Fruit fly (Drosophila melanogaster) whole organism: Measurements from ENCODE around the gene CG14210.

Experiments used
- CG8478 ChIP-seq: fragments of >200 bp; optimal IDR thresholded peaks from 2 replicates; lab custom pipeline; 2018; ENCODE audit warnings: inconsistent platforms
- Dll ChIP-seq: fragments of >200 bp; optimal IDR thresholded peaks from 2 replicates; lab custom pipeline; 2017
- EcR ChIP-seq, 2 experiments: fragments of >200 bp; optimal IDR thresholded peaks; 2 replicates each; lab custom pipeline; 2017; ENCODE audit warnings: missing biosample characterization in 2 of 2, missing genetic modification characterization in 2 of 2, missing genetic modification reagents in 2 of 2
- pan ChIP-seq: fragments of >200 bp; optimal IDR thresholded peaks from 2 replicates; lab custom pipeline; 2017
- psq ChIP-seq: fragments of >200 bp; optimal IDR thresholded peaks from 2 replicates; lab custom pipeline; 2017
- usp ChIP-seq: fragments of >200 bp; optimal IDR thresholded peaks from 2 replicates; lab custom pipeline; 2017; ENCODE audit warnings: missing biosample characterization, missing genetic modification characterization, mixed read lengths

Gene CG14210

DNA sequence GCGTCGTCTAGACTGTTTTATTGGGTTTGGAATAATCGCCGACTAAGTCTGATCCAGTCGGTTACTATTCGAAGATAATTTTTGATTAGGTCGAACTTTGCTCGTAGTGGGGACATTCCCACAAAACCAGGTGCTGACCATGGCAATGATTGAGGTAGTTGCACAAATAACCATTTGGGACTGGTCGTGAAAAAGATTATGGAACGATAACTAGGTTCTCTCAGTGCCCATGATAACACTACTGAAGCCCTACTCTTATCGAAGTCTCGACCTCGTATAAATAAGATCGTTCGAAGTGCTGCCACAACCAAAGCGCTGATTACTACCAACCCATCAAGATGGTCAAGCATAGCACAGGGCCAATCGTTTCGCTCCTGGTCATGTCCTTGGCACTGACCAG is 23.7 kb upstream of the CG14210 start, which contains the start of gene CG14205:
Gene CG14205, plus strand, starts transcription at position 301 of the 400 bp plus-strand sequence.
- no peak for TF ChIP-seq psq (lab: Kevin White, UChicago)
- TF ChIP-seq CG8478, result no peak
- TF ChIP-seq EcR (GFP tag; optimal IDR thresholded peaks at IDR 0.05; lab: Kevin White, UChicago), result no peak
- TF ChIP-seq pan (lab: Kevin White, UChicago), result no peak
- TF ChIP-seq usp (GFP tag; lab: Kevin White, UChicago), result no peak
- no peak for TF ChIP-seq Dll

DNA sequence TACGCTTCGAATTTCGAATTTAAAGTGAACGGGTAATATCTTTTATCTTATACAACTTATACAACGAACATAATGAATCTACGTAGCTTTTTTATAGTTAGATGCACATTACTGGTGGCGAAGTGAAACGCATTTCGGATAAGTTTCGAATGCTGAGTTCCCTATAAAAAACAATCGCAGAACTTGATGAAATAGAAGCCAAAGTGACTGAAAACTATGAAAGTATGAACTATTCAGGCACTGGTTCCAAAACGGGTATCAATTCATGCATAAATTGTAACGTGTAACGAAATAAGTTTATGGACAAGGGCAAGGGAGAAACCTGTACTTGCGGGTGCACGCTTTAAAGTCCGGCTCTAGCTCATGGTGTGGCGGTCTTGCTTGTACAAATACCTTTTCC is 20.1 kb upstream of the CG14210 start:
- no peak for TF ChIP-seq Dll
- no peak for TF ChIP-seq CG8478
- TF ChIP-seq EcR (GFP tag; optimal IDR thresholded peaks at IDR 0.05; lab: Kevin White, UChicago), result no peak
- TF ChIP-seq usp (GFP tag; lab: Kevin White, UChicago), result no peak
- no peak for TF ChIP-seq pan (lab: Kevin White, UChicago)
- no peak for TF ChIP-seq psq (lab: Kevin White, UChicago)

DNA sequence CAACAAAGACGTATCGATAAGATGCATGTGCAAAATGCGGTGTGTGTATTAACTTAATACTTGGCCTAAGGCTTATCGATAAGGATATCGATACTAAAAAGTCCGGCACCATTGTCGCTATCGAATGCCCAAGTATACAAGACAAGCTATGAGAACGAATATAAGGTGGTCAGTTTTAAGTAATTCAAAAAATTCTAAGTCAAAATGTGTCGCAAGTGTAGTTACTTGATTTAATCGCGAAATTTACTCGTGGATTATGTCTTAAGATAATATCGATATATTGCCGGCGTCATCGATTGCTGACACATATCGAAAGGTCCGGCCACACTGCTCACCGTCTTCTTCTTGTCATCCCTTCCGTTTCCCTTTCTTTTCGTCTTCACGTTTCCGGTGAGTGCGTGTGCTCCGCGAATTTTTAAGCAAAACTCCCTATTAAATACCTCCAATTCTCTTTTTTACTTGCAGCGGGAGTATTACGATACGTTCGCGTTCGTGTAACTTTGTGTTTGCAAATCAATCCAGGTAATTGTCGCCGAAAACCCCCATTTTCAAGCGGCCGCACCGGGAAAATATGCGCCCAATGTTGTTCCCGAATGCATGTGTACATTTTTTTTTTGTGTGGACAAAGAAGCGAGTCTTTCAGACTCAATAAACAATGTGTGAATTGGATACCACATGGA is 18.2 kb upstream of the CG14210 start, which contains the start of gene RpS10b:
Gene RpS10b, plus strand, starts transcription at position 348 of the 680 bp plus-strand sequence.
- TF ChIP-seq pan (lab: Kevin White, UChicago), result no peak
- TF ChIP-seq Dll, result no peak
- no peak for TF ChIP-seq EcR (GFP tag; optimal IDR thresholded peaks at IDR 0.05; lab: Kevin White, UChicago)

DNA sequence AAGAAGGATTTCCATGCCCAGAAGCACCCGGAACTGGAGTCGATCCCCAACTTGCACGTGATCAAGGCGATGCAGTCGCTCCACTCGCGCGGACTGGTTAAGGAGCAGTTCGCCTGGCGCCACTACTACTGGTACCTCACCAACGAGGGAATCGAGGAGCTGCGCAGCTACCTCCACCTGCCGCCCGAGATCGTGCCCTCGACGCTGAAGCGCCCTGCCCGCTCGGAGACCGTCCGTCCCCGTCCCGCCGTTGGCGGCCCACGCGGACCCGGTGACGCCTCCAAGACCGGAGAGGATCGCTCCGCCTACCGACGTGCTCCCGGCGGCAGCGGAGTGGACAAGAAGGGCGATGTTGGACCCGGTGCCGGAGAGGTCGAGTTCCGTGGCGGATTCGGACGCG is 17.5 kb upstream of the CG14210 start:
- TF ChIP-seq EcR (GFP tag; optimal IDR thresholded peaks at IDR 0.05; lab: Kevin White, UChicago) (no peak), pan (lab: Kevin White, UChicago) (no peak), Dll (no peak), usp (GFP tag; lab: Kevin White, UChicago) (no peak), psq (lab: Kevin White, UChicago) (no peak), CG8478 (no peak)

DNA sequence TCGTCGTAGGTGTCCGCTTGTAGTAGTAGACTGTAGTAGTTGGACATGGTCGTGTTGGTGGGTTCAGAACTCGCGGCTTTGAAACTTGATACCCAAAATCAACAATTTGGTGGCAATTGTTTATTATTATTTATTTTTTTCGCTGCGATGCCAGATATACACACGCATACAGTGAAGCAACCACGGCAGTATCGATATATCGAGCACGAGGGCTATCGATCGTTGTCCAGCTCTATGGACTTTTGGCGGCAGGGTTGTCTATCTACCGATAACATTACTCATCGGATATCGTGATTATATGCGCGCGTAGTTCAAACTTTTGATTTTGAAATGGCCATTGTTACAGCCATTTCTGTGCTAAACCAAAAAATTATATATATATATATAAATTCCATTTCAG is 14.4 kb upstream of the CG14210 start, which contains the start of gene CG14220:
Gene CG14220, minus strand, starts transcription at position 208 of the 400 bp plus-strand sequence.
- TF ChIP-seq usp (GFP tag; lab: Kevin White, UChicago) (no peak), psq (lab: Kevin White, UChicago) (no peak), EcR (GFP tag; optimal IDR thresholded peaks at IDR 0.05; lab: Kevin White, UChicago) (no peak), CG8478 (no peak), pan (lab: Kevin White, UChicago) (no peak), Dll (no peak)

DNA sequence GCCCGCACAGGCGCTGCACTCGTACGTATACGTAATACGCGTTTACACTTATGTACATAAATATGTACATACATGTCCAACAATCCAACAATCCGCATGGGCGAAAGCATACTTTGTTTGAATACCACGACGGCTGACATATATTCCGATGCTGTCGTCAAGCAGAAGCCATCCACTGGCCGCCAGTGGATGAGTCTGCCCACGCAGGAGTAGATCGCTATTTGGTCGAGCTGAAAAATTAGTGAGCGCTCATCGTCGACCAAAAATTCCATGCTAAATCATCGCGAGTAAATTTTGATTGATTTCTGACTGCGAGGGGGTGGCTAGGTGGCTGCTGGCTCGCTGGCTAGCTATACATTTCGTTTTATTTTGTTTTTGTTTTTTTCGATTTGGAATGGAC is 13.5 kb upstream of the CG14210 start:
- TF ChIP-seq EcR (GFP tag; optimal IDR thresholded peaks at IDR 0.05; lab: Kevin White, UChicago) (no peak), usp (GFP tag; lab: Kevin White, UChicago) (no peak), psq (lab: Kevin White, UChicago) (no peak), pan (lab: Kevin White, UChicago) (no peak), Dll (no peak), CG8478 (no peak)

DNA sequence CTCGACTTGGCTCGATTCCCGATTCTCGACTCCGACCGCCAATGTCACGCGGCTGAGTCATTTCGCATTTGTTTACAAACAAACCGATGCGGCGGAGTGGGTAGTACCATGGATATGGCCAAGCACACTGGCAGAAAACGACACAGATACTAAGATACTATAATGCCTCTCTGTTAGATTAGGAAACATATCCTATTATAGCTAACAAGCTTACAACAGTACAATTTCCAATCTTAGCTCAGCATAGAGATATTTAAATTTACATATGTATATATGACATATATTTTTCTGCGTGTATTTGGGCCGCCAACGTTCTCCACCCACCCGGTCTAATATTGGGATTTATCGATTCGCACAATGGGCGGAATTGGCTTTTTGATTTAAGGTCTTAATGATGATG is 12.0 kb upstream of the CG14210 start:
- TF ChIP-seq psq (lab: Kevin White, UChicago), result no peak
- TF ChIP-seq EcR (GFP tag; optimal IDR thresholded peaks at IDR 0.05; lab: Kevin White, UChicago), result no peak
- no peak for TF ChIP-seq Dll
- no peak for TF ChIP-seq pan (lab: Kevin White, UChicago)
- no peak for TF ChIP-seq usp (GFP tag; lab: Kevin White, UChicago)
- TF ChIP-seq CG8478, result no peak

DNA sequence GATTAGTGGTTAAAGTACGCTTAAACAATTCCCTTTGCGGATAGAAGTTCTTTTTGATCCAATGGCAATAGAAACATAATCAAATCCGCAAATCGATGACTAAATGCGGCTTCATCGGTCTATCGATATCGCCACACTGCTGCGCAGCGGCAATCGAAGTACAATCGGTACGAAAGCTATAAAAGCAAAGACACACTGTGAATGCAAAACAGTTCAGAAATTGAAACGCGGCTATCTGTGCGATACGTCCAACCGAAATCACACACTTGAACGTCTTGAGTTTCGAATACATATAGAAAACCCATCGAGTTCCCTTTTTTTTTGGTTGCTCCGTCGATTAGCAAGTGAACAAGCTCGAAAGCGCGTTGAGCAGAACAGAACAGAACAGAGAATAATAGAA is 11.0 kb upstream of the CG14210 start, which contains the start of gene CG14207:
Gene CG14207, plus strand, starts transcription at position 203 of the 400 bp plus-strand sequence.
- TF ChIP-seq Dll (no peak), pan (lab: Kevin White, UChicago) (no peak), EcR (GFP tag; optimal IDR thresholded peaks at IDR 0.05; lab: Kevin White, UChicago) (no peak), CG8478 (no peak), usp (GFP tag; lab: Kevin White, UChicago) (no peak), psq (lab: Kevin White, UChicago) (no peak)

DNA sequence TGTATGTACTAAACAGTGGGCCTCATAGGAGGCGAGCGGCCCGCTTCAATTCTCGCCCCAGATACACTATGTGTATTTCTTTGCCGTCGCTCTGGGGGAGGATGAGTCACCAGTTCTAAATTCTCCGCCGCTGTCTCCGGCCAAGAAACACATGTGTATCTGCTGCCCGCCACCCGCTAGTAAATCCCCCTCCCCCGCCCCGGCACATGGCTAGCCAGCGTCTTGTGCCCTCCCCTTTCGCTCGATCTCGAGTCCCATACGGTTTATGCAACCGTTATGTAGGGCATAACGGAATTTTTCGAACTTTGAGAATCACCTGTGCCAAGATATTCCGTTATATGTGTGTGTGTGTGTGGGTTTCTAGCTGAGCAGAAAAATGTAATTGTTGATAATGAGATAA is 10.1 kb upstream of the CG14210 start:
- TF ChIP-seq CG8478, result no peak
- no peak for TF ChIP-seq Dll
- TF ChIP-seq EcR (GFP tag; optimal IDR thresholded peaks at IDR 0.05; lab: Kevin White, UChicago), result no peak
- TF ChIP-seq psq (lab: Kevin White, UChicago), result no peak
- no peak for TF ChIP-seq usp (GFP tag; lab: Kevin White, UChicago)
- no peak for TF ChIP-seq pan (lab: Kevin White, UChicago)

DNA sequence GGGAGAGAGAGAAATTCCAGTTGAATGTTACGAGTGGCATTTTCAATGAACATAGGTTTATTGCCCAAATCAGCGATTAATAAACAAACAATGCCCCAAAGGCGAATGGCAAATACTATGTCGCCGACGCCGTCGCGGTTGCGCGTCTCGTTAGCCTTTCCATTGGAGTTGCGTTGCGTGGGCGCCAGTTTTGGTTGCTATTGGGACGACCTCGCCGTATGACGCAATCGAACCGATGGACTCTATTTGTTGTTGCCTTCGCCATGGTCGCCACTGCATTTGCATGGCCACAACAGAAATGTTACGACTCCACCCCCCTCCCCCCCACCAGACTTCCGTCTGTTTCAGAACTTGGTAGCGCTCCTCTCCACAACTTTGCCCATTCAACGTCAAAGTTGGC is 9.4 kb upstream of the CG14210 start:
- TF ChIP-seq EcR (GFP tag; optimal IDR thresholded peaks at IDR 0.05; lab: Kevin White, UChicago) (no peak), Dll (no peak), CG8478 (no peak), pan (lab: Kevin White, UChicago) (no peak), usp (GFP tag; lab: Kevin White, UChicago) (no peak), psq (lab: Kevin White, UChicago) (no peak)

DNA sequence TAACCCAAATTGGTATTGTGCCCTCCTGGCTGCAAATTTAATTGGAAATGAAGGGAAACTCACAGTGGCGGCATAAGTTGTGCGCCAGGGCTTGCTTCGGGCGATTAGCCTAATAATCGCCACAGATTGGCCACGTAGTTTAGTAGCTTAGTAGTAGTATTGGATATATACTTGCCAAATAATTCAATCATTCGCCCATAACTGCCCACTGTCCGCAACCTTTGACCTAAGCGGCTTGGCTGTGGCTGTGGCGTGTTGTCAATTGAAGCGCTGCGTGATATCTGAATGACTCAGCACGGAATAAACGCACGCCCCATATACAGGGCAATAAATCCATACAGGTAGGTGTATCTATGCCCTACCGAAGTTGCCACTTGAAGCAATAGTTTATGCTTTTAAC is 9.0 kb upstream of the CG14210 start:
- TF ChIP-seq CG8478 (no peak), EcR (GFP tag; optimal IDR thresholded peaks at IDR 0.05; lab: Kevin White, UChicago) (no peak), Dll (no peak), usp (GFP tag; lab: Kevin White, UChicago) (no peak), pan (lab: Kevin White, UChicago) (no peak)

DNA sequence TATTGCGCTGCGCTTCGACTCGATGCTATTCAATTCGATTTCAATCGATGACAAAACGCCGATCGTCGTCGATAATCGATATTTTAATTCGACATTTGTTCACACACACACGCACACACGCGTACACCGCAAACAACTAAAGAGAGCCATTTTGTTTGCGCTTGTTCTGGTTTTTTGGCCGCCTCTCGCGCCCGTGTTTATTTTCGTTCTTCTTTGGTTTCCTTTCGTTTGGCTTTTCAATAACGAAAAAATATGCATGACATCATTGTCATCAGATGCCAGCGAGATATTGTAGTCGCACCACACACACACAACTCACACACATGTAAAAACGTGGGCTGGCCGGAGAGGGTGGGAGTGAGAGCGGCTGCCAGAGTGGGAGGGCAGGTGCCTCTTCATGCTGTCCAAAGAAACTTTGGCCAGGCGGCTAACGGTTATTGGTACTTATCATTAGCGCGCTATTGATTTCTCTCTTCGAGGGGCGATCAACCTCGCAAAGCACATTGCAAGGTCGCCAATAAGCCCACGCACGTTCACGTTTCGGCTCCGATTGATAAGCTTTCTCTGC is 7.9 kb upstream of the CG14210 start:
- no peak for TF ChIP-seq CG8478
- no peak for TF ChIP-seq Dll
- no peak for TF ChIP-seq pan (lab: Kevin White, UChicago)
- no peak for TF ChIP-seq usp (GFP tag; lab: Kevin White, UChicago)
- TF ChIP-seq EcR (GFP tag; optimal IDR thresholded peaks at IDR 0.05; lab: Kevin White, UChicago), result no peak
- no peak for TF ChIP-seq psq (lab: Kevin White, UChicago)
